Fruit fly (Drosophila melanogaster) whole organism, wandering third instar larva: ENCODE measurements around the gene TBC1d7.
A peak's percentile ranks its signal among the peaks of the same experiment; 100 is the strongest.

Source experiments
- Abd-B ChIP-seq: fragments of >200 bp; optimal IDR thresholded peaks from 2 replicates; lab custom pipeline; 2017; ENCODE audit warnings: missing biosample characterization, missing genetic modification characterization
- CG32264 ChIP-seq: fragments of 200-800 bp; sonication (Bioruptor generic); optimal IDR thresholded peaks from 2 replicates; lab custom pipeline; 2016; ENCODE audit warnings: missing biosample characterization, missing genetic modification characterization
- CG9705 ChIP-seq: fragments of 200-800 bp; sonication (Bioruptor generic); optimal IDR thresholded peaks from 2 replicates; lab custom pipeline; 2018; ENCODE audit warnings: missing biosample characterization, mild to moderate bottlenecking, missing genetic modification characterization
- CrebA ChIP-seq: fragments of 200-800 bp; sonication (Bioruptor generic); optimal IDR thresholded peaks from 2 replicates; lab custom pipeline; 2016; ENCODE audit warnings: missing biosample characterization, mild to moderate bottlenecking, missing genetic modification characterization, borderline replicate concordance
- Dfd ChIP-seq: fragments of >200 bp; optimal IDR thresholded peaks from 2 replicates; lab custom pipeline; 2017; ENCODE audit warnings: missing biosample characterization, missing genetic modification characterization
- Dif ChIP-seq: fragments of 200-275, 200-300 bp; sonication (Bioruptor generic); optimal IDR thresholded peaks from 2 replicates; lab custom pipeline; 2018; ENCODE audit warnings: missing biosample characterization, missing genetic modification characterization; ENCODE audit not compliant: partially characterized antibody
- GATAd ChIP-seq: sonication (Bioruptor generic); optimal IDR thresholded peaks from 2 replicates; lab custom pipeline; 2016; ENCODE audit warnings: missing biosample characterization, missing genetic modification characterization
- HLH106 ChIP-seq: fragments of 200-800 bp; optimal IDR thresholded peaks from 3 replicates; lab custom pipeline; 2019; ENCODE audit warnings: missing biosample characterization, mild to moderate bottlenecking, missing genetic modification characterization, moderate library complexity
- Hnf4 ChIP-seq: fragments of 200-800 bp; sonication (Bioruptor generic); optimal IDR thresholded peaks from 2 replicates; lab custom pipeline; 2016; ENCODE audit warnings: missing biosample characterization, mild to moderate bottlenecking, missing genetic modification characterization
- Hr78 ChIP-seq: fragments of >200 bp; optimal IDR thresholded peaks from 2 replicates; lab custom pipeline; 2017; ENCODE audit warnings: missing biosample characterization, missing genetic modification characterization
- Hr83 ChIP-seq: fragments of 200-300 bp; sonication (Bioruptor generic); optimal IDR thresholded peaks from 2 replicates; lab custom pipeline; 2016; ENCODE audit warnings: missing biosample characterization, mild to moderate bottlenecking, missing genetic modification characterization, moderate library complexity; ENCODE audit not compliant: poor library complexity, severe bottlenecking
- Jra ChIP-seq: sonication (Bioruptor generic); optimal IDR thresholded peaks from 2 replicates; lab custom pipeline; 2016; ENCODE audit warnings: missing biosample characterization, missing genetic modification characterization
- Mio ChIP-seq: sonication (Bioruptor generic); optimal IDR thresholded peaks from 2 replicates; lab custom pipeline; 2016; ENCODE audit warnings: missing biosample characterization, missing genetic modification characterization
- Myc ChIP-seq: fragments of >200 bp; optimal IDR thresholded peaks from 2 replicates; lab custom pipeline; 2017
- N ChIP-seq: fragments of >200 bp; optimal IDR thresholded peaks from 2 replicates; lab custom pipeline; 2018; ENCODE audit warnings: missing biosample characterization, missing external identifiers, missing genetic modification characterization
- OdsH ChIP-seq: fragments of 200-800 bp; sonication (Bioruptor generic); optimal IDR thresholded peaks from 2 replicates; lab custom pipeline; 2016; ENCODE audit warnings: missing biosample characterization, mild to moderate bottlenecking, missing genetic modification characterization
- Rel ChIP-seq, 2 experiments: fragments of 200-800 bp; sonication (Bioruptor generic) in 1 of 2; optimal IDR thresholded peaks; 2 replicates in 1 of 2; 3 replicates in 1 of 2; lab custom pipeline; 2016 to 2019; ENCODE audit warnings: mild to moderate bottlenecking in 2 of 2, missing biosample characterization in 2 of 2, missing genetic modification characterization in 2 of 2, moderate library complexity in 1 of 2
- Sp1 ChIP-seq: fragments of 200-800 bp; sonication (Bioruptor generic); optimal IDR thresholded peaks from 3 replicates; lab custom pipeline; 2019; ENCODE audit warnings: missing biosample characterization, mild to moderate bottlenecking, missing genetic modification characterization, moderate library complexity
- Vsx2 ChIP-seq: fragments of 200-300, 225-300 bp; sonication (Bioruptor generic); optimal IDR thresholded peaks from 2 replicates; lab custom pipeline; 2018; ENCODE audit warnings: missing biosample characterization, missing genetic modification characterization; ENCODE audit not compliant: partially characterized antibody
- br ChIP-seq: fragments of 200-800 bp; sonication (Bioruptor generic); optimal IDR thresholded peaks from 2 replicates; lab custom pipeline; 2016; ENCODE audit warnings: missing biosample characterization, missing genetic modification characterization
- brk ChIP-seq: fragments of 200-800 bp; sonication (Bioruptor generic); optimal IDR thresholded peaks from 2 replicates; lab custom pipeline; 2016; ENCODE audit warnings: missing biosample characterization, mild to moderate bottlenecking, missing genetic modification characterization
- dl ChIP-seq, 2 experiments: fragments of 175-275, 200-275 bp in 1 of 2; fragments of 200-275 bp in 1 of 2; sonication (Bioruptor generic); optimal IDR thresholded peaks; lab custom pipeline; 2018; ENCODE audit warnings: mild to moderate bottlenecking in 2 of 2, missing biosample characterization in 2 of 2, missing genetic modification characterization in 2 of 2, moderate library complexity in 2 of 2; ENCODE audit not compliant: partially characterized antibody in 2 of 2, insufficient read depth in 1 of 2
- dmrt93B ChIP-seq: fragments of 200-800 bp; sonication (Bioruptor generic); optimal IDR thresholded peaks from 2 replicates; lab custom pipeline; 2018; ENCODE audit warnings: missing biosample characterization, mild to moderate bottlenecking, missing genetic modification characterization
- dsf ChIP-seq: sonication (Bioruptor generic); optimal IDR thresholded peaks from 2 replicates; lab custom pipeline; 2016; ENCODE audit warnings: missing biosample characterization, missing genetic modification characterization, borderline replicate concordance
- ey ChIP-seq: fragments of 200-800 bp; sonication (Bioruptor generic); optimal IDR thresholded peaks from 2 replicates; lab custom pipeline; 2016; ENCODE audit warnings: missing biosample characterization, missing genetic modification characterization
- foxo ChIP-seq, 2 experiments: fragments of 200-800 bp; sonication (Bioruptor generic); optimal IDR thresholded peaks; 2 replicates in 1 of 2; 3 replicates in 1 of 2; lab custom pipeline; 2016 to 2017; ENCODE audit warnings: missing biosample characterization in 2 of 2, missing genetic modification characterization in 2 of 2
- fru ChIP-seq: fragments of 200-800 bp; sonication (Bioruptor generic); optimal IDR thresholded peaks from 3 replicates; lab custom pipeline; 2016; ENCODE audit warnings: missing biosample characterization, mild to moderate bottlenecking, missing genetic modification characterization
- h ChIP-seq: fragments of 200-800 bp; sonication (Bioruptor generic); optimal IDR thresholded peaks from 3 replicates; lab custom pipeline; 2016; ENCODE audit warnings: missing biosample characterization, mild to moderate bottlenecking, missing genetic modification characterization
- jim ChIP-seq: fragments of 175-275, 200-325 bp; sonication (Bioruptor generic); optimal IDR thresholded peaks from 2 replicates; lab custom pipeline; 2016; ENCODE audit warnings: missing biosample characterization, mild to moderate bottlenecking, missing genetic modification characterization
- pan ChIP-seq: fragments of >200 bp; optimal IDR thresholded peaks from 2 replicates; lab custom pipeline; 2017
- psq ChIP-seq: fragments of 200-800 bp; sonication (Bioruptor generic); optimal IDR thresholded peaks from 3 replicates; lab custom pipeline; 2017; ENCODE audit warnings: missing biosample characterization, mild to moderate bottlenecking, missing genetic modification characterization, moderate library complexity
- rgr ChIP-seq: fragments of 200-800 bp; sonication (Bioruptor generic); optimal IDR thresholded peaks from 3 replicates; lab custom pipeline; 2016; ENCODE audit warnings: missing biosample characterization, mild to moderate bottlenecking, missing genetic modification characterization
- sage ChIP-seq: fragments of 200-800 bp; sonication (Bioruptor generic); optimal IDR thresholded peaks from 2 replicates; lab custom pipeline; 2016; ENCODE audit warnings: missing biosample characterization, mild to moderate bottlenecking, missing genetic modification characterization
- sv ChIP-seq: fragments of 200-800 bp; sonication (Bioruptor generic); optimal IDR thresholded peaks from 3 replicates; lab custom pipeline; 2016; ENCODE audit warnings: missing biosample characterization, missing genetic modification characterization
- tai ChIP-seq: sonication (Bioruptor generic); optimal IDR thresholded peaks from 2 replicates; lab custom pipeline; 2016; ENCODE audit warnings: missing biosample characterization, missing genetic modification characterization
- usp ChIP-seq: fragments of >200 bp; optimal IDR thresholded peaks from 2 replicates; lab custom pipeline; 2017; ENCODE audit warnings: missing biosample characterization, missing genetic modification characterization
- woc ChIP-seq: sonication (Bioruptor generic); optimal IDR thresholded peaks from 2 replicates; lab custom pipeline; 2016; ENCODE audit warnings: missing biosample characterization, mild to moderate bottlenecking, missing genetic modification characterization

The TBC1d7 gene

dm6 chr3R:24169362-24169761 is 7.8 kb downstream of the TBC1d7 start, which contains the start of gene CG5510:
TSS of gene CG5510 (minus strand) at chr3R:24169562.
- TF ChIP-seq ey (GFP tag; lab: Kevin White, UChicago) (peak; percentile 27), Myc (lab: Kevin White, UChicago) (no peak), Vsx2 (no peak), dmrt93B (GFP tag; lab: Kevin White, UChicago) (no peak), rgr (GFP tag; lab: Kevin White, UChicago) (no peak), Hr83 (peak; percentile 52), Dfd (GFP tag; lab: Kevin White, UChicago) (no peak), fru (peak; percentile 36), GATAd (GFP tag; lab: Kevin White, UChicago) (no peak), HLH106 (tag; lab: Kevin White, UChicago) (peak; percentile 21), Hnf4 (no peak), Rel (GFP tag; optimal IDR thresholded peaks at IDR 0.05; lab: Kevin White, UChicago) (no peak), Rel (tag; optimal IDR thresholded peaks at IDR 0.05; lab: Kevin White, UChicago) (peak; percentile 45), Sp1 (GFP tag; lab: Kevin White, UChicago) (peak; percentile 10), foxo (GFP tag; optimal IDR thresholded peaks at IDR 0.05; lab: Kevin White, UChicago) (no peak), CG32264 (GFP tag; lab: Kevin White, UChicago) (no peak), brk (no peak), sv (GFP tag; lab: Kevin White, UChicago) (peak; percentile 6), br (GFP tag; lab: Kevin White, UChicago) (peak; percentile 2), dl (GFP tag; optimal IDR thresholded peaks at IDR 0.05; lab: Kevin White, UChicago; ENCODE audit: insufficient read depth in 1 of 2, partially characterized antibody in 2 of 2) (peak in 1 of 2 experiments; percentile 8), CG9705 (GFP tag; lab: Kevin White, UChicago) (no peak), pan (lab: Kevin White, UChicago) (no peak), Jra (GFP tag; lab: Kevin White, UChicago) (peak; percentile 76), h (GFP tag; lab: Kevin White, UChicago) (peak; percentile 33), woc (GFP tag; lab: Kevin White, UChicago) (peak; percentile 14), psq (GFP tag; lab: Kevin White, UChicago) (no peak)

- TF ChIP-seq woc (GFP tag; lab: Kevin White, UChicago) (no peak), jim (GFP tag; lab: Kevin White, UChicago) (no peak), Vsx2 (no peak), usp (GFP tag; lab: Kevin White, UChicago) (no peak), Rel (GFP tag; optimal IDR thresholded peaks at IDR 0.05; lab: Kevin White, UChicago) (no peak), Rel (tag; optimal IDR thresholded peaks at IDR 0.05; lab: Kevin White, UChicago) (no peak), br (GFP tag; lab: Kevin White, UChicago) (no peak), Dif (GFP tag; lab: Kevin White, UChicago) (no peak)
Observed at dm6 chr3R:24172379-24172778, 10.9 kb downstream of the TBC1d7 start, which contains the start of gene CG13606. TSS of gene CG13606 (plus strand) at chr3R:24172628.

- TF ChIP-seq CG9705 (GFP tag; lab: Kevin White, UChicago) (no peak), dsf (GFP tag; lab: Kevin White, UChicago) (no peak), jim (GFP tag; lab: Kevin White, UChicago) (no peak), Hr83 (no peak), brk (no peak), woc (GFP tag; lab: Kevin White, UChicago) (no peak), ey (GFP tag; lab: Kevin White, UChicago) (no peak), sage (GFP tag; lab: Kevin White, UChicago) (no peak)
Observed at dm6 chr3R:24186188-24186587, 24.7 kb downstream of the TBC1d7 start, which contains the start of gene mora. TSS of gene mora (plus strand) at chr3R:24186359.

dm6 chr3R:24188619-24189018 is 27.1 kb downstream of the TBC1d7 start, which contains the start of gene CG5515:
TSS of gene CG5515 (minus strand) at chr3R:24188896.
- peak; percentile 49 for TF ChIP-seq br (GFP tag; lab: Kevin White, UChicago)
- peak; percentile 47 for TF ChIP-seq dsf (GFP tag; lab: Kevin White, UChicago)
- TF ChIP-seq Mio: no peak
- TF ChIP-seq dl (GFP tag; optimal IDR thresholded peaks at IDR 0.05; lab: Kevin White, UChicago; ENCODE audit: insufficient read depth in 1 of 2, partially characterized antibody in 2 of 2): peak; percentile 73 to 95
- no peak for TF ChIP-seq N (GFP tag; lab: Kevin White, UChicago)
- no peak for TF ChIP-seq CrebA (GFP tag; lab: Kevin White, UChicago)
- peak; percentile 82 for TF ChIP-seq tai
- TF ChIP-seq HLH106 (tag; lab: Kevin White, UChicago): peak; percentile 67
- TF ChIP-seq CG9705 (GFP tag; lab: Kevin White, UChicago): peak; percentile 32
- TF ChIP-seq brk: no peak
- TF ChIP-seq Sp1 (GFP tag; lab: Kevin White, UChicago): no peak
- peak; percentile 43 for TF ChIP-seq woc (GFP tag; lab: Kevin White, UChicago)
- TF ChIP-seq usp (GFP tag; lab: Kevin White, UChicago): no peak
- TF ChIP-seq Vsx2: peak; percentile 100
- no peak for TF ChIP-seq pan (lab: Kevin White, UChicago)
- TF ChIP-seq sv (GFP tag; lab: Kevin White, UChicago): peak; percentile 77
- no peak for TF ChIP-seq Abd-B (GFP tag; lab: Kevin White, UChicago)
- peak; percentile 76 for TF ChIP-seq rgr (GFP tag; lab: Kevin White, UChicago)
- TF ChIP-seq Hnf4: no peak
- TF ChIP-seq GATAd (GFP tag; lab: Kevin White, UChicago): peak; percentile 15
- no peak for TF ChIP-seq CG32264 (GFP tag; lab: Kevin White, UChicago)
- no peak for TF ChIP-seq dmrt93B (GFP tag; lab: Kevin White, UChicago)
- TF ChIP-seq ey (GFP tag; lab: Kevin White, UChicago): peak; percentile 63
- TF ChIP-seq h (GFP tag; lab: Kevin White, UChicago): no peak
- no peak for TF ChIP-seq Dfd (GFP tag; lab: Kevin White, UChicago)
- TF ChIP-seq Rel (GFP tag; optimal IDR thresholded peaks at IDR 0.05; lab: Kevin White, UChicago): no peak
- TF ChIP-seq Rel (tag; optimal IDR thresholded peaks at IDR 0.05; lab: Kevin White, UChicago): no peak
- peak; percentile 40 for TF ChIP-seq psq (GFP tag; lab: Kevin White, UChicago)
- peak; percentile 98 for TF ChIP-seq Dif (GFP tag; lab: Kevin White, UChicago)
- peak; percentile 19 for TF ChIP-seq Myc (lab: Kevin White, UChicago)
- TF ChIP-seq foxo (GFP tag; optimal IDR thresholded peaks at IDR 0.05; lab: Kevin White, UChicago): peak in 1 of 2 experiments; percentile 79
- no peak for TF ChIP-seq Hr78 (GFP tag; lab: Kevin White, UChicago)
- peak; percentile 61 for TF ChIP-seq OdsH (GFP tag; lab: Kevin White, UChicago)
